Worm (Caenorhabditis elegans) whole organism, early embryonic: ENCODE measurements around the gene W04G3.5.

Source experiments
- B0310.2 ChIP-seq: sonication (generic microtip); optimal IDR thresholded peaks from 2 replicates; lab custom pipeline; 2016; ENCODE audit warnings: mild to moderate bottlenecking, missing genetic modification characterization, missing compliant biosample characterization
- aly-1 ChIP-seq: sonication (generic microtip); optimal IDR thresholded peaks from 2 replicates; lab custom pipeline; 2016; ENCODE audit warnings: missing genetic modification characterization, missing compliant biosample characterization
- ama-1 ChIP-seq: fragments of 150-350 bp; optimal IDR thresholded peaks from 2 replicates; lab custom pipeline; 2014
- ceh-13 ChIP-seq: fragments of 200-800 bp; sonication (Bioruptor generic); optimal IDR thresholded peaks from 2 replicates; lab custom pipeline; 2018; ENCODE audit warnings: mild to moderate bottlenecking, missing genetic modification characterization, missing compliant biosample characterization
- ceh-36 ChIP-seq: sonication (generic microtip); optimal IDR thresholded peaks from 2 replicates; lab custom pipeline; 2016; ENCODE audit warnings: missing genetic modification characterization, inconsistent platforms, missing compliant biosample characterization
- ets-7 ChIP-seq: sonication (generic microtip); optimal IDR thresholded peaks from 2 replicates; lab custom pipeline; 2016; ENCODE audit warnings: missing genotype, missing genetic modification characterization, missing compliant biosample characterization
- flt-1 ChIP-seq: fragments of 200-800 bp; sonication (Bioruptor generic); IDR thresholded peaks from 2 replicates; pipeline ENCODE4 v1.3.6; 2022; ENCODE audit warnings: missing genetic modification characterization, missing compliant biosample characterization
- hmg-4 ChIP-seq: fragments of 200-800 bp; sonication (Bioruptor generic); optimal IDR thresholded peaks from 2 replicates; lab custom pipeline; 2018; ENCODE audit warnings: mild to moderate bottlenecking, missing genetic modification characterization, missing compliant biosample characterization
- hnd-1 ChIP-seq: sonication (generic microtip); optimal IDR thresholded peaks from 2 replicates; lab custom pipeline; 2016; ENCODE audit warnings: missing genetic modification characterization, missing compliant biosample characterization
- pes-1 ChIP-seq: fragments of 200-800 bp; sonication (Bioruptor generic); IDR thresholded peaks from 2 replicates; pipeline ENCODE4 v1.3.6; 2022; ENCODE audit warnings: missing genetic modification reagents, missing genetic modification characterization, missing compliant biosample characterization
- scrt-1 ChIP-seq: fragments of 200-800 bp; sonication (Bioruptor generic); IDR thresholded peaks from 2 replicates; pipeline ENCODE4 v1.3.6; 2022; ENCODE audit warnings: missing genetic modification characterization, missing compliant biosample characterization
- sea-1 ChIP-seq: fragments of 200-800 bp; sonication (Bioruptor generic); conservative IDR thresholded peaks from 2 replicates; pipeline ENCODE4 v1.3.6; 2022; ENCODE audit warnings: missing genetic modification characterization, missing compliant biosample characterization
- tbx-11 ChIP-seq: fragments of 200-800 bp; sonication (Bioruptor generic); IDR thresholded peaks from 2 replicates; pipeline ENCODE4 v1.3.6; 2022; ENCODE audit warnings: missing genetic modification characterization, missing compliant biosample characterization
- tbx-37 ChIP-seq: fragments of 200-800 bp; sonication (Bioruptor generic); conservative IDR thresholded peaks from 2 replicates; pipeline ENCODE4 v1.3.6; 2022; ENCODE audit warnings: missing genetic modification reagents, missing genetic modification characterization, missing compliant biosample characterization

- TF ChIP-seq scrt-1 (no peak), flt-1 (no peak), hnd-1 (tag; lab: Kevin White, UChicago) (no peak), ama-1 (lab: Kevin White, UChicago) (no peak), B0310.2 (tag; lab: Kevin White, UChicago) (no peak), ceh-13 (GFP tag; lab: Kevin White, UChicago) (no peak), pes-1 (GFP tag; lab: Robert Waterston, UW) (no peak), sea-1 (GFP tag; lab: Robert Waterston, UW) (no peak), ceh-36 (no peak), ets-7 (tag; lab: Kevin White, UChicago) (no peak), tbx-37 (GFP tag; lab: Robert Waterston, UW) (no peak), tbx-11 (GFP tag; lab: Robert Waterston, UW) (no peak), hmg-4 (GFP tag; lab: Kevin White, UChicago) (no peak), aly-1 (no peak)
Measured at ce11 chrX:11097343-11097742, 23.9 kb downstream of the W04G3.5 start.
